Fruit fly (Drosophila melanogaster) whole organism, embryonic: ENCODE data around the gene CG43702.
A peak's percentile ranks its signal among the peaks of the same experiment; 100 is the strongest.

Source experiments
- Atf6 ChIP-seq: fragments of 200-800 bp; sonication (Bioruptor generic); IDR thresholded peaks from 2 replicates; pipeline ENCODE4 v1.3.6; 2022; ENCODE audit warnings: missing biosample characterization, missing genetic modification characterization
- CG10147 ChIP-seq: fragments of 200-800 bp; sonication (Bioruptor generic); optimal IDR thresholded peaks from 2 replicates; lab custom pipeline; 2019; ENCODE audit warnings: missing biosample characterization, mild to moderate bottlenecking, missing genetic modification characterization, moderate library complexity
- CG10209 ChIP-seq: fragments of 200-800 bp; sonication (Bioruptor generic); optimal IDR thresholded peaks from 3 replicates; lab custom pipeline; 2017; ENCODE audit warnings: missing biosample characterization, mild to moderate bottlenecking, missing genetic modification characterization, missing genetic modification reagents
- CG10462 ChIP-seq: fragments of 200-800 bp; sonication (Bioruptor generic); optimal IDR thresholded peaks from 2 replicates; lab custom pipeline; 2016; ENCODE audit warnings: missing biosample characterization, missing genetic modification characterization
- CG10565 ChIP-seq: fragments of 200-800 bp; sonication (Bioruptor generic); optimal IDR thresholded peaks from 3 replicates; lab custom pipeline; 2016; ENCODE audit warnings: missing biosample characterization, mild to moderate bottlenecking, missing genetic modification characterization
- CG11723 ChIP-seq: fragments of 200-800 bp; sonication (Bioruptor generic); optimal IDR thresholded peaks from 2 replicates; lab custom pipeline; 2017; ENCODE audit warnings: missing biosample characterization, mild to moderate bottlenecking, missing genetic modification characterization
- CG1602 ChIP-seq: fragments of 200-800 bp; sonication (Bioruptor generic); optimal IDR thresholded peaks from 3 replicates; lab custom pipeline; 2016; ENCODE audit warnings: missing biosample characterization, missing genetic modification characterization
- CG1603 ChIP-seq: fragments of 200-800 bp; sonication (Bioruptor generic); optimal IDR thresholded peaks from 2 replicates; lab custom pipeline; 2019; ENCODE audit warnings: missing biosample characterization, mild to moderate bottlenecking, missing genetic modification characterization, moderate library complexity
- CG17912 ChIP-seq: fragments of 200-800 bp; sonication (Bioruptor generic); optimal IDR thresholded peaks from 2 replicates; lab custom pipeline; 2018; ENCODE audit warnings: missing biosample characterization, mild to moderate bottlenecking, missing genetic modification characterization
- CG2678 ChIP-seq: fragments of 200-800 bp; sonication (Bioruptor generic); optimal IDR thresholded peaks from 3 replicates; lab custom pipeline; 2019; ENCODE audit warnings: missing biosample characterization, mild to moderate bottlenecking, missing genetic modification characterization, moderate library complexity
- CG30431 ChIP-seq: fragments of 200-800 bp; sonication (Bioruptor generic); optimal IDR thresholded peaks from 2 replicates; lab custom pipeline; 2017; ENCODE audit warnings: missing biosample characterization, missing genetic modification characterization
- CG31224 ChIP-seq: fragments of 200-800 bp; sonication (Bioruptor generic); IDR thresholded peaks from 2 replicates; pipeline ENCODE4 v1.3.6; 2022; ENCODE audit warnings: missing biosample characterization, missing genetic modification characterization
- CG32772 ChIP-seq: fragments of 200-800 bp; sonication (Bioruptor generic); IDR thresholded peaks from 2 replicates; pipeline ENCODE4 v1.3.6; 2022; ENCODE audit warnings: missing biosample characterization, missing genetic modification characterization
- CG33213 ChIP-seq: fragments of 200-800 bp; sonication (Bioruptor generic); optimal IDR thresholded peaks from 3 replicates; lab custom pipeline; 2016; ENCODE audit warnings: missing biosample characterization, missing genetic modification characterization
- CG7987 ChIP-seq: fragments of 200-800 bp; sonication (Bioruptor generic); optimal IDR thresholded peaks from 2 replicates; lab custom pipeline; 2018; ENCODE audit warnings: missing biosample characterization, mild to moderate bottlenecking, missing genetic modification characterization, moderate library complexity
- CHES-1-like ChIP-seq: fragments of 200-800 bp; sonication (Bioruptor generic); optimal IDR thresholded peaks from 2 replicates; lab custom pipeline; 2016; ENCODE audit warnings: missing biosample characterization, missing genetic modification characterization
- CoRest ChIP-seq: fragments of 200-800 bp; sonication (Bioruptor generic); optimal IDR thresholded peaks from 3 replicates; lab custom pipeline; 2018; ENCODE audit warnings: missing biosample characterization, mild to moderate bottlenecking, missing genetic modification characterization, moderate library complexity
- Dek ChIP-seq: fragments of 200-800 bp; sonication (Bioruptor generic); optimal IDR thresholded peaks from 3 replicates; lab custom pipeline; 2019; ENCODE audit warnings: missing biosample characterization, mild to moderate bottlenecking, missing genetic modification characterization, moderate library complexity
- Doc2 ChIP-seq: fragments of 200-800 bp; sonication (Bioruptor generic); IDR thresholded peaks from 2 replicates; pipeline ENCODE4 v1.3.6; 2022; ENCODE audit warnings: missing biosample characterization, missing genetic modification characterization
- Hr39 ChIP-seq: fragments of >200 bp; optimal IDR thresholded peaks from 2 replicates; lab custom pipeline; 2017
- Nf-YA ChIP-seq: fragments of 200-800 bp; sonication (Bioruptor generic); IDR thresholded peaks from 2 replicates; pipeline ENCODE4 v1.3.6; 2022; ENCODE audit warnings: missing biosample characterization, missing genetic modification characterization
- NfI ChIP-seq: fragments of 200-800 bp; sonication (Bioruptor generic); optimal IDR thresholded peaks from 3 replicates; lab custom pipeline; 2018; ENCODE audit warnings: missing biosample characterization, mild to moderate bottlenecking, missing genetic modification characterization, moderate library complexity
- Opbp ChIP-seq: fragments of 200-800 bp; sonication (Bioruptor generic); IDR thresholded peaks from 3 replicates; pipeline ENCODE4 v1.3.6; 2022; ENCODE audit warnings: missing biosample characterization, missing genetic modification characterization; ENCODE audit not compliant: partially characterized antibody
- Pdp1 ChIP-seq, 2 experiments: fragments of 200-800 bp; sonication (Bioruptor generic); optimal IDR thresholded peaks; 3 replicates each; lab custom pipeline; 2016; ENCODE audit warnings: missing biosample characterization in 2 of 2, missing genetic modification characterization in 2 of 2, mild to moderate bottlenecking in 1 of 2, moderate library complexity in 1 of 2
- Poxn ChIP-seq: fragments of 200-800 bp; sonication (Bioruptor generic); IDR thresholded peaks from 2 replicates; pipeline ENCODE4 v1.3.6; 2022; ENCODE audit warnings: missing biosample characterization, missing genetic modification characterization
- Sry-β ChIP-seq: fragments of 200-800 bp; sonication (Bioruptor generic); optimal IDR thresholded peaks from 2 replicates; lab custom pipeline; 2018; ENCODE audit warnings: missing biosample characterization, mild to moderate bottlenecking, missing genetic modification characterization, moderate library complexity
- Ssrp ChIP-seq: fragments of 200-800 bp; sonication (Bioruptor generic); optimal IDR thresholded peaks from 2 replicates; lab custom pipeline; 2018; ENCODE audit warnings: missing biosample characterization, mild to moderate bottlenecking, missing genetic modification characterization, moderate library complexity
- Taf1 ChIP-seq: fragments of 200-800 bp; sonication (Bioruptor generic); IDR thresholded peaks from 2 replicates; pipeline ENCODE4 v1.3.6; 2022; ENCODE audit warnings: missing biosample characterization, missing genetic modification characterization
- Xrp1 ChIP-seq: fragments of 200-800 bp; sonication (Bioruptor generic); IDR thresholded peaks from 2 replicates; pipeline ENCODE4 v1.3.6; 2022; ENCODE audit warnings: missing biosample characterization, missing genetic modification characterization
- ato ChIP-seq: fragments of 200-800 bp; sonication (Bioruptor generic); IDR thresholded peaks from 2 replicates; pipeline ENCODE4 v1.3.6; 2022; ENCODE audit warnings: missing biosample characterization, missing genetic modification characterization; ENCODE audit not compliant: partially characterized antibody
- bab2 ChIP-seq: fragments of 200-800 bp; sonication (Bioruptor generic); optimal IDR thresholded peaks from 2 replicates; lab custom pipeline; 2016; ENCODE audit warnings: missing biosample characterization, missing genetic modification characterization
- bsh ChIP-seq, 2 experiments: fragments of 200-800 bp; sonication (Bioruptor generic); optimal IDR thresholded peaks; 2 replicates each; lab custom pipeline; 2017 to 2018; ENCODE audit warnings: mild to moderate bottlenecking in 2 of 2, missing biosample characterization in 2 of 2, missing genetic modification characterization in 2 of 2, moderate library complexity in 1 of 2
- cg ChIP-seq: fragments of 200-800 bp; sonication (Bioruptor generic); optimal IDR thresholded peaks from 3 replicates; lab custom pipeline; 2019; ENCODE audit warnings: missing biosample characterization, mild to moderate bottlenecking, missing genetic modification characterization, moderate library complexity
- chm ChIP-seq: fragments of 200-800 bp; sonication (Bioruptor generic); IDR thresholded peaks from 2 replicates; pipeline ENCODE4 v1.3.6; 2022; ENCODE audit warnings: missing biosample characterization, missing genetic modification characterization
- crol ChIP-seq: fragments of 200-800 bp; sonication (Bioruptor generic); IDR thresholded peaks from 2 replicates; pipeline ENCODE4 v1.3.6; 2022; ENCODE audit warnings: missing biosample characterization, missing genetic modification characterization
- da ChIP-seq: fragments of 200-800 bp; sonication (Bioruptor generic); optimal IDR thresholded peaks from 2 replicates; lab custom pipeline; 2016; ENCODE audit warnings: missing biosample characterization, missing genetic modification characterization
- dati ChIP-seq: fragments of 200-800 bp; sonication (Bioruptor generic); IDR thresholded peaks from 2 replicates; pipeline ENCODE4 v1.3.6; 2022; ENCODE audit warnings: missing biosample characterization, missing genetic modification characterization
- dmrt11E ChIP-seq: fragments of 200-800 bp; sonication (Bioruptor generic); optimal IDR thresholded peaks from 3 replicates; lab custom pipeline; 2018; ENCODE audit warnings: missing biosample characterization, mild to moderate bottlenecking, missing genetic modification characterization, moderate library complexity
- fd96Cb ChIP-seq: fragments of 200-800 bp; sonication (Bioruptor generic); optimal IDR thresholded peaks from 2 replicates; lab custom pipeline; 2018; ENCODE audit warnings: missing biosample characterization, mild to moderate bottlenecking, missing genetic modification characterization, moderate library complexity
- knrl ChIP-seq: fragments of 200-800 bp; sonication (Bioruptor generic); IDR thresholded peaks from 3 replicates; pipeline ENCODE4 v1.3.6; 2022; ENCODE audit warnings: missing biosample characterization, missing genetic modification characterization; ENCODE audit not compliant: partially characterized antibody
- mld ChIP-seq: fragments of 200-800 bp; sonication (Bioruptor generic); IDR thresholded peaks from 3 replicates; pipeline ENCODE4 v1.3.6; 2022; ENCODE audit warnings: missing biosample characterization, missing genetic modification characterization; ENCODE audit not compliant: partially characterized antibody
- org-1 ChIP-seq: fragments of 200-800 bp; sonication (Bioruptor generic); optimal IDR thresholded peaks from 2 replicates; lab custom pipeline; 2017; ENCODE audit warnings: missing biosample characterization, missing genetic modification characterization
- pb ChIP-seq: fragments of 200-800 bp; sonication (Bioruptor generic); optimal IDR thresholded peaks from 3 replicates; lab custom pipeline; 2016; ENCODE audit warnings: missing biosample characterization, missing genetic modification characterization
- pita ChIP-seq: fragments of 200-800 bp; sonication (Bioruptor generic); optimal IDR thresholded peaks from 2 replicates; lab custom pipeline; 2017; ENCODE audit warnings: missing biosample characterization, mild to moderate bottlenecking, missing genetic modification characterization
- salm ChIP-seq: fragments of 200-800 bp; sonication (Bioruptor generic); optimal IDR thresholded peaks from 2 replicates; lab custom pipeline; 2018; ENCODE audit warnings: missing biosample characterization, mild to moderate bottlenecking, missing genetic modification characterization
- schlank ChIP-seq: fragments of 200-800 bp; sonication (Bioruptor generic); optimal IDR thresholded peaks from 2 replicates; lab custom pipeline; 2018; ENCODE audit warnings: missing biosample characterization, mild to moderate bottlenecking, missing genetic modification characterization
- sisA ChIP-seq: fragments of 200-800 bp; sonication (Bioruptor generic); IDR thresholded peaks from 2 replicates; pipeline ENCODE4 v1.3.6; 2022; ENCODE audit warnings: missing biosample characterization, missing genetic modification characterization
- sna ChIP-seq: fragments of 200-800 bp; sonication (Bioruptor generic); IDR thresholded peaks from 2 replicates; pipeline ENCODE4 v1.3.6; 2022; ENCODE audit warnings: missing biosample characterization, missing genetic modification characterization; ENCODE audit not compliant: partially characterized antibody

CG43702 gene

dm6 chr3L:21285639-21286338, 12.7 kb upstream of the CG43702 start, which contains the start of the genes CG12974 and pzg (continued):
- TF ChIP-seq Poxn (GFP tag; lab: Robert Waterston, UW) (0 out of 2 replicates have a peak, but pooled peaks have one; percentile 37), bsh (GFP tag; optimal IDR thresholded peaks at IDR 0.05; lab: Kevin White, UChicago) (peak in 1 of 2 experiments; percentile 69), CG1602 (peak; percentile 83), da (GFP tag; lab: Kevin White, UChicago) (peak; percentile 55), Doc2 (GFP tag; lab: Robert Waterston, UW) (peak; percentile 79), CG1603 (tag; lab: Kevin White, UChicago) (peak; percentile 97), sna (GFP tag; lab: Robert Waterston, UW) (peak; percentile 72), CG10565 (GFP tag; lab: Kevin White, UChicago) (no peak), dati (GFP tag; lab: Robert Waterston, UW) (peak; percentile 40; the same call in 1 of the 2 replicates), mld (GFP tag; lab: Robert Waterston, UW) (peak; percentile 62; the same call in 1 of the 3 replicates), CG33213 (GFP tag; lab: Kevin White, UChicago) (peak; percentile 66), Nf-YA (GFP tag; lab: Robert Waterston, UW) (peak; percentile 50; the same call in 1 of the 2 replicates), dmrt11E (tag; lab: Kevin White, UChicago) (peak; percentile 95), Hr39 (lab: Kevin White, UChicago) (no peak), CG10209 (peak; percentile 77), CG32772 (GFP tag; lab: Robert Waterston, UW) (peak; percentile 87), CHES-1-like (GFP tag; lab: Kevin White, UChicago) (peak; percentile 81), CG10462 (no peak), CG11723 (peak; percentile 8), Taf1 (GFP tag; lab: Robert Waterston, UW) (0 out of 2 replicates have a peak, but pooled peaks have one; percentile 14), CoRest (peak; percentile 89), cg (no peak), CG31224 (GFP tag; lab: Robert Waterston, UW) (peak; percentile 48; the same call in 1 of the 2 replicates), sisA (GFP tag; lab: Robert Waterston, UW) (peak; percentile 95), bab2 (peak; percentile 65), Xrp1 (GFP tag; lab: Robert Waterston, UW) (peak; percentile 86), CG17912 (GFP tag; lab: Kevin White, UChicago) (peak; percentile 75), crol (GFP tag; lab: Robert Waterston, UW) (no peak), Opbp (GFP tag; lab: Robert Waterston, UW) (peak; percentile 80), pb (peak; percentile 39), knrl (GFP tag; lab: Robert Waterston, UW) (peak; percentile 95), fd96Cb (tag; lab: Kevin White, UChicago) (peak; percentile 73), CG7987 (GFP tag; lab: Kevin White, UChicago) (peak; percentile 75), NfI (GFP tag; lab: Kevin White, UChicago) (peak; percentile 80), org-1 (GFP tag; lab: Kevin White, UChicago) (peak; percentile 21), Pdp1 (GFP tag; optimal IDR thresholded peaks at IDR 0.05; lab: Kevin White, UChicago) (peak; percentile 61 to 72), Sry-β (GFP tag; lab: Kevin White, UChicago) (peak; percentile 14), Dek (tag; lab: Kevin White, UChicago) (peak; percentile 56), CG2678 (tag; lab: Kevin White, UChicago) (peak; percentile 70), schlank (tag; lab: Kevin White, UChicago) (peak; percentile 7), pita (GFP tag; lab: Kevin White, UChicago) (no peak), salm (tag; lab: Kevin White, UChicago) (peak; percentile 15), CG30431 (GFP tag; lab: Kevin White, UChicago) (peak; percentile 64), ato (GFP tag; lab: Robert Waterston, UW) (peak; percentile 67; the same call in 1 of the 2 replicates), Ssrp (tag; lab: Kevin White, UChicago) (peak; percentile 90), CG10147 (GFP tag; lab: Kevin White, UChicago) (peak; percentile 81), Atf6 (GFP tag; lab: Robert Waterston, UW) (peak; percentile 82), chm (GFP tag; lab: Robert Waterston, UW) (peak; percentile 84)
